Worm (Caenorhabditis elegans) whole organism, mixed stage, embryonic: ENCODE data around the gene F23D12.4.

Source experiments
- M03D4.4 ChIP-seq: sonication (generic microtip); optimal IDR thresholded peaks from 2 replicates; lab custom pipeline; 2017; ENCODE audit warnings: mild to moderate bottlenecking, missing genetic modification characterization, missing compliant biosample characterization
- blmp-1 ChIP-seq: fragments of 150-350 bp; optimal IDR thresholded peaks from 2 replicates; lab custom pipeline; 2014; ENCODE audit warnings: missing biosample characterization, missing genetic modification characterization
- ceh-39 ChIP-seq: fragments of 150-350 bp; optimal IDR thresholded peaks from 2 replicates; lab custom pipeline; 2014; ENCODE audit warnings: missing biosample characterization, missing genetic modification characterization
- ceh-43 ChIP-seq: fragments of 200-800 bp; sonication (Bioruptor generic); optimal IDR thresholded peaks from 2 replicates; lab custom pipeline; 2018; ENCODE audit warnings: mild to moderate bottlenecking, missing genetic modification characterization, moderate library complexity, missing compliant biosample characterization
- ceh-83 ChIP-seq: fragments of 200-800 bp; sonication (Bioruptor generic); optimal IDR thresholded peaks from 2 replicates; lab custom pipeline; 2018; ENCODE audit warnings: mild to moderate bottlenecking, missing genetic modification characterization, missing compliant biosample characterization
- drap-1 ChIP-seq: fragments of 200-800 bp; sonication (Bioruptor generic); optimal IDR thresholded peaks from 3 replicates; lab custom pipeline; 2018; ENCODE audit warnings: mild to moderate bottlenecking, missing genetic modification characterization, missing compliant biosample characterization
- elt-1 ChIP-seq: sonication (generic microtip); optimal IDR thresholded peaks from 2 replicates; lab custom pipeline; 2017; ENCODE audit warnings: missing genetic modification characterization, mild to moderate bottlenecking, missing compliant biosample characterization, antibody characterized with exemption, moderate library complexity, borderline replicate concordance; ENCODE audit not compliant: insufficient read depth
- elt-3 ChIP-seq: fragments of 150-350 bp; optimal IDR thresholded peaks from 2 replicates; lab custom pipeline; 2014; ENCODE audit warnings: missing biosample characterization, missing genetic modification characterization
- ham-2 ChIP-seq: fragments of 200-800 bp; sonication (Bioruptor generic); optimal IDR thresholded peaks from 2 replicates; lab custom pipeline; 2018; ENCODE audit warnings: mild to moderate bottlenecking, missing genetic modification characterization, missing compliant biosample characterization
- hlh-1 ChIP-seq: fragments of 150-350 bp; optimal IDR thresholded peaks from 2 replicates; lab custom pipeline; 2014; ENCODE audit warnings: missing biosample characterization, missing genetic modification reagents, missing genetic modification characterization
- lin-13 ChIP-seq: fragments of 150-350 bp; optimal IDR thresholded peaks from 2 replicates; lab custom pipeline; 2014; ENCODE audit warnings: missing biosample characterization, missing genetic modification characterization
- lin-32 ChIP-seq: fragments of 200-800 bp; sonication (Bioruptor generic); optimal IDR thresholded peaks from 2 replicates; lab custom pipeline; 2018; ENCODE audit warnings: mild to moderate bottlenecking, missing genetic modification characterization, missing compliant biosample characterization
- lsy-2 ChIP-seq: fragments of 150-350 bp; optimal IDR thresholded peaks from 2 replicates; lab custom pipeline; 2014; ENCODE audit warnings: missing biosample characterization, missing genetic modification characterization
- mab-5 ChIP-seq: fragments of 150-350 bp; optimal IDR thresholded peaks from 2 replicates; lab custom pipeline; 2014; ENCODE audit warnings: missing biosample characterization, missing genetic modification characterization
- mls-2 ChIP-seq: sonication (generic microtip); optimal IDR thresholded peaks from 2 replicates; lab custom pipeline; 2016; ENCODE audit warnings: mild to moderate bottlenecking, missing genetic modification characterization, moderate library complexity, missing compliant biosample characterization
- nhr-12 ChIP-seq: fragments of 150-350 bp; optimal IDR thresholded peaks from 2 replicates; lab custom pipeline; 2014; ENCODE audit warnings: missing biosample characterization, missing genetic modification characterization
- nhr-2 ChIP-seq: fragments of 150-350 bp; optimal IDR thresholded peaks from 2 replicates; lab custom pipeline; 2014; ENCODE audit warnings: missing biosample characterization, missing genetic modification characterization
- nhr-237 ChIP-seq: fragments of 150-350 bp; optimal IDR thresholded peaks from 2 replicates; lab custom pipeline; 2014; ENCODE audit warnings: missing biosample characterization, missing genetic modification characterization
- nhr-76 ChIP-seq: sonication (generic microtip); optimal IDR thresholded peaks from 2 replicates; lab custom pipeline; 2017; ENCODE audit warnings: missing biosample characterization, missing genetic modification characterization
- pha-4 ChIP-seq: fragments of 150-350 bp; optimal IDR thresholded peaks from 2 replicates; lab custom pipeline; 2018; ENCODE audit warnings: missing biosample characterization, missing genetic modification reagents, missing genetic modification characterization
- sem-2 ChIP-seq: fragments of 200-800 bp; sonication (Bioruptor generic); optimal IDR thresholded peaks from 2 replicates; lab custom pipeline; 2018; ENCODE audit warnings: mild to moderate bottlenecking, missing genetic modification characterization, missing compliant biosample characterization
- snpc-4 ChIP-seq: fragments of 150-350 bp; optimal IDR thresholded peaks from 2 replicates; lab custom pipeline; 2014; ENCODE audit warnings: missing biosample characterization, missing genetic modification characterization
- sptf-1 ChIP-seq: sonication (generic microtip); optimal IDR thresholded peaks from 2 replicates; lab custom pipeline; 2017; ENCODE audit warnings: mild to moderate bottlenecking, missing genetic modification characterization, moderate library complexity, missing compliant biosample characterization
- tbx-8 ChIP-seq: fragments of 200-800 bp; sonication (Bioruptor generic); optimal IDR thresholded peaks from 2 replicates; lab custom pipeline; 2018; ENCODE audit warnings: mild to moderate bottlenecking, missing genetic modification characterization, moderate library complexity, missing compliant biosample characterization
- unc-120 ChIP-seq: sonication (generic microtip); optimal IDR thresholded peaks from 2 replicates; lab custom pipeline; 2017; ENCODE audit warnings: missing genetic modification characterization, missing compliant biosample characterization; ENCODE audit not compliant: poor library complexity, severe bottlenecking
- unc-39 ChIP-seq: fragments of 150-350 bp; optimal IDR thresholded peaks from 2 replicates; lab custom pipeline; 2014; ENCODE audit warnings: missing biosample characterization, missing genetic modification characterization
- unc-62 ChIP-seq: fragments of 150-350 bp; optimal IDR thresholded peaks from 2 replicates; lab custom pipeline; 2014; ENCODE audit warnings: missing biosample characterization, missing genetic modification reagents, missing genetic modification characterization
- zip-8 ChIP-seq: fragments of 150-350 bp; optimal IDR thresholded peaks from 2 replicates; lab custom pipeline; 2014; ENCODE audit warnings: missing biosample characterization, missing genetic modification characterization
- ztf-11 ChIP-seq: fragments of 150-350 bp; optimal IDR thresholded peaks from 2 replicates; lab custom pipeline; 2014; ENCODE audit warnings: missing biosample characterization, missing genetic modification characterization

F23D12.4 gene

ce11 chrX:14415641-14416040 lies 29.2 kb upstream of the F23D12.4 start, which contains the start of gene F23D12.10:
Gene F23D12.10, minus strand, starts transcription at chrX:14415741.
- TF ChIP-seq lin-13 (tag; lab: Kevin White, UChicago): no peak
- TF ChIP-seq unc-39 (tag; lab: Kevin White, UChicago): no peak
- no peak for TF ChIP-seq unc-62
- no peak for TF ChIP-seq hlh-1
- no peak for TF ChIP-seq blmp-1 (tag; lab: Kevin White, UChicago)
- TF ChIP-seq ham-2 (GFP tag; lab: Kevin White, UChicago): no peak
- no peak for TF ChIP-seq lsy-2
- no peak for TF ChIP-seq elt-1 (tag; lab: Kevin White, UChicago)
- no peak for TF ChIP-seq zip-8 (tag; lab: Kevin White, UChicago)
- TF ChIP-seq mls-2: no peak
- no peak for TF ChIP-seq lin-32 (GFP tag; lab: Kevin White, UChicago)

ce11 chrX:14421529-14421982 lies 23.2 kb upstream of the F23D12.4 start, which contains the start of gene F23D12.2:
Gene F23D12.2, minus strand, starts transcription at chrX:14421579.
- TF ChIP-seq elt-3 (tag; lab: Kevin White, UChicago): no peak
- TF ChIP-seq, all 35 proteins: peak for 0

- TF ChIP-seq ceh-43 (GFP tag; lab: Kevin White, UChicago) (no peak), elt-1 (tag; lab: Kevin White, UChicago) (no peak), ztf-11 (tag; lab: Kevin White, UChicago) (no peak), blmp-1 (tag; lab: Kevin White, UChicago) (no peak), unc-39 (tag; lab: Kevin White, UChicago) (no peak), nhr-12 (tag; lab: Kevin White, UChicago) (no peak), nhr-2 (tag; lab: Kevin White, UChicago) (no peak), tbx-8 (GFP tag; lab: Kevin White, UChicago) (no peak), sptf-1 (tag; lab: Kevin White, UChicago) (no peak), pha-4 (tag; lab: Kevin White, UChicago) (no peak)
Observed at ce11 chrX:14423105-14423504, 21.7 kb upstream of the F23D12.4 start, which contains the start of gene fipr-3. Gene fipr-3, plus strand, starts transcription at chrX:14423405.

- TF ChIP-seq unc-62: no peak
- TF ChIP-seq M03D4.4 (tag; lab: Kevin White, UChicago): no peak
- no peak for TF ChIP-seq pha-4 (tag; lab: Kevin White, UChicago)
- no peak for TF ChIP-seq hlh-1
- TF ChIP-seq tbx-8 (GFP tag; lab: Kevin White, UChicago): no peak
- TF ChIP-seq nhr-12 (tag; lab: Kevin White, UChicago): no peak
- no peak for TF ChIP-seq ztf-11 (tag; lab: Kevin White, UChicago)
Observed at ce11 chrX:14424186-14424585, 20.6 kb upstream of the F23D12.4 start.

DNA sequence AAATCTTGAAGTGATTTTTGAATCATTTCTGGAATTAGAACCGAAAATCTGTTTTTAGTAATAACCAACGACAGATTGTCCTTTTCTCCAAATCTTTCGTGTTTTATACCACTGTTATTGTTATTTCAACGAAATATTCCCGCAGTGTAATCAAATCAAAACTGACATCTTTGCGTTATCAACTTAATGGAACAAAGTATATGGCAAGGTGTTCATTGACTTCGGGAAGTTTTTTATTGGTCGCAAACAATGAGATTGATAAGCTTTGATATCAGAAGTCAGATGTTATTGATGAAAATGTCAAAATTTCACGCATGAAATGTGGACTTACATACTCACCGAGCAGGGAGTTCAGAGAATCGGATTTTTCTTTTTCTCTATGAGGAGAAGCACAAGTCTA lies 20.1 kb upstream of the F23D12.4 start, which contains the start of gene F23D12.11:
Gene F23D12.11 (minus strand): TSS at position 79 of the 400 bp plus-strand sequence.
- TF ChIP-seq ceh-83 (no peak), nhr-237 (tag; lab: Kevin White, UChicago) (no peak), nhr-2 (tag; lab: Kevin White, UChicago) (no peak), lin-32 (GFP tag; lab: Kevin White, UChicago) (no peak), unc-120 (tag; lab: Kevin White, UChicago) (no peak), lin-13 (tag; lab: Kevin White, UChicago) (no peak), nhr-76 (no peak), blmp-1 (tag; lab: Kevin White, UChicago) (no peak)

DNA sequence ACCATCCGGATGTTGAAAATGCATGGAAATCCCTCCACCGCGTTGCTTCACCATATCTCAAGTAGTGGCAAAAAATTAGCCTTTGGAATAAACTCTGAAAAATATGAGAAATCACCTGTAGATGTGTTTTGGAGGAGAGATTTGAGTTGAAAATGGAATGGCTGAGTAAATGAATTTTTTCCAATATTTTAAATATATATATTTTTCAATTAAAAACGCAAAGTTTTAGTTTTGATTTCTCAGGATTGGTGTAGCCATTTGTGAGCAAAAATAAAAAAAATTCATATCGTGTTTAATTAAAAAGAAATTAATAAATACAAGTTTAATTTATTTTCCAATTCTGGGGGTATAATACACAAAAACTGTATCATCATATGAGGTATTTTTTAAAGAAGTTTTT lies 16.7 kb upstream of the F23D12.4 start, which contains the start of gene F23D12.1:
Gene F23D12.1 (minus strand): TSS at position 101 of the 400 bp plus-strand sequence.
- no peak for TF ChIP-seq unc-120 (tag; lab: Kevin White, UChicago)
- no peak for TF ChIP-seq zip-8 (tag; lab: Kevin White, UChicago)
- no peak for TF ChIP-seq M03D4.4 (tag; lab: Kevin White, UChicago)
- TF ChIP-seq drap-1 (GFP tag; lab: Kevin White, UChicago): no peak
- no peak for TF ChIP-seq mab-5 (tag; lab: Kevin White, UChicago)
- TF ChIP-seq lin-32 (GFP tag; lab: Kevin White, UChicago): no peak
- no peak for TF ChIP-seq pha-4 (tag; lab: Kevin White, UChicago)
- no peak for TF ChIP-seq ceh-39 (tag; lab: Kevin White, UChicago)
- TF ChIP-seq ceh-83: no peak
- no peak for TF ChIP-seq nhr-2 (tag; lab: Kevin White, UChicago)
- no peak for TF ChIP-seq ham-2 (GFP tag; lab: Kevin White, UChicago)
- no peak for TF ChIP-seq snpc-4 (tag; lab: Kevin White, UChicago)
- no peak for TF ChIP-seq sptf-1 (tag; lab: Kevin White, UChicago)
- no peak for TF ChIP-seq nhr-76
- TF ChIP-seq elt-3 (tag; lab: Kevin White, UChicago): no peak
- TF ChIP-seq unc-62: no peak
- TF ChIP-seq sem-2 (GFP tag; lab: Kevin White, UChicago): no peak
- TF ChIP-seq nhr-12 (tag; lab: Kevin White, UChicago): no peak
- TF ChIP-seq, all 35 proteins: peak for 0
